Worm (Caenorhabditis elegans): ENCODE data around the gene C39B10.1.

- TF ChIP-seq ceh-16 (tag; optimal IDR thresholded peaks at IDR 0.05) (no peak), ama-1 (optimal IDR thresholded peaks at IDR 0.05) (no peak), lsy-2 (tag; optimal IDR thresholded peaks at IDR 0.05) (peak in 1 of 2 experiments; percentile 26), nhr-11 (tag; optimal IDR thresholded peaks at IDR 0.05) (no peak), ceh-82 (tag; optimal IDR thresholded peaks at IDR 0.05) (no peak), unc-62 (GFP tag; optimal IDR thresholded peaks at IDR 0.05) (no peak), lin-13 (GFP tag; optimal IDR thresholded peaks at IDR 0.05) (no peak), unc-55 (GFP tag; optimal IDR thresholded peaks at IDR 0.05) (peak; percentile 24), skn-1 (tag; optimal IDR thresholded peaks at IDR 0.05) (no peak), lin-39 (tag; optimal IDR thresholded peaks at IDR 0.05) (no peak)
These were observed 32.6 kb downstream of the C39B10.1 start for ce11 chrX:10430866-10431265.

All from whole organism, L2 larva.